Worm (Caenorhabditis elegans): ENCODE results near the gene srh-55.

DNA sequence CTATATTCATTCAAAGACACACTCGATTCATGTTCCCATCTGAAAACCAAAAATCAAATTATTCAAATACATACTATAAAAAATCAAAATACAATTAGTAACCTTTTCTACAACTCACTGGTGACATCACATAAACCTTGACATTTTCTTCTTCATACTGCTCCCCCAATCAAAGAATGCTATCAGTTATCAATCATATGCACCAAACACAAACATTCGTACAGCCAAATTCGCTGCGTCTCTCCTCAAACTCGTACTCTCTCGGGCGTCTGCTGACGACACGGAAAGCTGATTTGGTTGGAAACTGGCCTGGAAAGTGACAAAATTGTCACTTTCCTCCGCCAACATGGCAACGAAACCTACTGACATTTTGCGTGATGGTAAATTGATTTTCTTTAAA is 39.0 kb downstream of the srh-55 start, which contains the start of gene plc-2:
- TF ChIP-seq lsy-2 (tag; optimal IDR thresholded peaks at IDR 0.05) (no peak), lin-11 (tag; optimal IDR thresholded peaks at IDR 0.05) (no peak), R02D3.7 (tag; optimal IDR thresholded peaks at IDR 0.05) (no peak), nhr-11 (tag; optimal IDR thresholded peaks at IDR 0.05) (no peak), unc-62 (GFP tag; optimal IDR thresholded peaks at IDR 0.05) (no peak), elt-3 (tag; optimal IDR thresholded peaks at IDR 0.05) (no peak)

Data from whole organism, L2 larva.